Worm (Caenorhabditis elegans): ENCODE data around the gene str-261.
A peak's percentile ranks its signal among the peaks of the same experiment; 100 is the strongest.

ce11 chrIII:11036132-11036531 is 38.2 kb upstream of the str-261 start:
- TF ChIP-seq rnt-1 (tag; optimal IDR thresholded peaks at IDR 0.05) (no peak), pag-3 (tag; optimal IDR thresholded peaks at IDR 0.05; ENCODE audit: borderline replicate concordance) (no peak), ama-1 (optimal IDR thresholded peaks at IDR 0.05) (no peak), tbx-2 (tag; optimal IDR thresholded peaks at IDR 0.05) (no peak), K02D7.2 (tag; optimal IDR thresholded peaks at IDR 0.05) (no peak), pros-1 (tag; optimal IDR thresholded peaks at IDR 0.05) (no peak), ceh-18 (tag; optimal IDR thresholded peaks at IDR 0.05) (no peak), pat-9 (tag; optimal IDR thresholded peaks at IDR 0.05) (no peak), unc-86 (tag; optimal IDR thresholded peaks at IDR 0.05) (peak; percentile 1), ceh-34 (tag; optimal IDR thresholded peaks at IDR 0.05) (no peak)

All from whole organism, late embryonic.